Fruit fly (Drosophila melanogaster): Measurements from ENCODE around the gene CG4768.

CG4768 gene

DNA sequence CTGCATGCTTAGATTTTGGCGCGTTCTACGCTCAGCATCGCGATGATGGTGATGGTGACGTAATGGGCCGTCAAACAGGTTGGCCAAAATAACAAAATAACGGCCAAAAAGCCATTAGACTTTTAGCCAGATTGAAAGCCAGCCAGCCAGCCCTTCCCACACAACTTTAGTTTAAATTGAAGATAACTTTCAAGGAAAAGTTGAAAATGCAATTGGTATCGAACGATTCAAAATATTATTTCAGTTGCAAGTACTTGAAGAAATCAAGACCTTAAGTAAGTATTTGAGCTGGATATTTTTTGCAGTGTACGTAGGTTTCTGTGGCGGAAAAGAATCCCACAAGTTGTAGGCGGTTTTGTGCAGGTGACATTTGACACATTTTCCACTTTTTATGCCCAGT, 10.9 kb upstream of the CG4768 start:
- TF ChIP-seq Six4 (GFP tag; optimal IDR thresholded peaks at IDR 0.05) (no peak), nau (GFP tag; optimal IDR thresholded peaks at IDR 0.05) (no peak), CG8388 (GFP tag; optimal IDR thresholded peaks at IDR 0.05) (no peak), ftz-f1 (GFP tag; optimal IDR thresholded peaks at IDR 0.05) (no peak), CG17359 (tag; optimal IDR thresholded peaks at IDR 0.05) (peak; percentile 3), Jarid2 (GFP tag; optimal IDR thresholded peaks at IDR 0.05) (no peak), sc (optimal IDR thresholded peaks at IDR 0.05) (no peak), sc (GFP tag; optimal IDR thresholded peaks at IDR 0.05) (no peak), Dref (GFP tag; IDR thresholded peaks at IDR 0.05) (no peak), unpg (GFP tag; optimal IDR thresholded peaks at IDR 0.05) (peak; percentile 53), Kr (GFP tag; optimal IDR thresholded peaks at IDR 0.05) (no peak), CG17612 (GFP tag; IDR thresholded peaks at IDR 0.05) (no peak), gt (GFP tag; IDR thresholded peaks at IDR 0.05) (no peak), CG12744 (GFP tag; optimal IDR thresholded peaks at IDR 0.05) (no peak), Hsf (GFP tag; optimal IDR thresholded peaks at IDR 0.05) (peak; percentile 0), seq (GFP tag; IDR thresholded peaks at IDR 0.05) (peak; percentile 27; the same call in 1 of the 2 replicates), da (GFP tag; optimal IDR thresholded peaks at IDR 0.05) (no peak), gce (GFP tag; IDR thresholded peaks at IDR 0.05) (no peak), sug (tag; optimal IDR thresholded peaks at IDR 0.05) (no peak), cas (GFP tag; IDR thresholded peaks at IDR 0.05) (0 out of 2 replicates have a peak, but pooled peaks have one; percentile 41), Hey (tag; optimal IDR thresholded peaks at IDR 0.05) (no peak), PHDP (tag; optimal IDR thresholded peaks at IDR 0.05) (peak; percentile 12), CG8281 (tag; optimal IDR thresholded peaks at IDR 0.05) (no peak), tap (tag; optimal IDR thresholded peaks at IDR 0.05) (no peak), Trl (optimal IDR thresholded peaks at IDR 0.05) (no peak), Trl (GFP tag; optimal IDR thresholded peaks at IDR 0.05) (no peak), ham (GFP tag; IDR thresholded peaks at IDR 0.05) (no peak), ssp (GFP tag; IDR thresholded peaks at IDR 0.05) (no peak), fd3F (GFP tag; optimal IDR thresholded peaks at IDR 0.05) (peak; percentile 16), ranshi (GFP tag; IDR thresholded peaks at IDR 0.05) (no peak), CG31365 (tag; optimal IDR thresholded peaks at IDR 0.05) (no peak), CG9932 (GFP tag; IDR thresholded peaks at IDR 0.05) (peak; percentile 59; the same call in 1 of the 2 replicates), CG14014 (GFP tag; IDR thresholded peaks at IDR 0.05) (peak; percentile 48), HmgZ (tag; optimal IDR thresholded peaks at IDR 0.05) (no peak), klu (GFP tag; IDR thresholded peaks at IDR 0.05) (no peak), Hr78 (GFP tag; optimal IDR thresholded peaks at IDR 0.05) (no peak), CTCF (GFP tag; optimal IDR thresholded peaks at IDR 0.05) (no peak), CG10959 (GFP tag; IDR thresholded peaks at IDR 0.05) (no peak), kay (GFP tag; optimal IDR thresholded peaks at IDR 0.05) (no peak), exex (tag; optimal IDR thresholded peaks at IDR 0.05) (no peak), jing (GFP tag; optimal IDR thresholded peaks at IDR 0.05) (no peak), cato (GFP tag; optimal IDR thresholded peaks at IDR 0.05; ENCODE audit: borderline replicate concordance) (no peak), Elba2 (GFP tag; optimal IDR thresholded peaks at IDR 0.05) (no peak), CG31388 (GFP tag; optimal IDR thresholded peaks at IDR 0.05) (no peak), CG2875 (GFP tag; optimal IDR thresholded peaks at IDR 0.05) (no peak), CG8359 (GFP tag; optimal IDR thresholded peaks at IDR 0.05; ENCODE audit: borderline replicate concordance) (no peak), cwo (GFP tag; optimal IDR thresholded peaks at IDR 0.05) (peak; percentile 17), CG7839 (tag; optimal IDR thresholded peaks at IDR 0.05) (peak; percentile 37), sd (tag; optimal IDR thresholded peaks at IDR 0.05) (peak; percentile 23), fu2 (GFP tag; optimal IDR thresholded peaks at IDR 0.05) (peak; percentile 17), dysf (GFP tag; IDR thresholded peaks at IDR 0.05) (peak; percentile 61; the same call in 2 of the 3 replicates), Dll (GFP tag; IDR thresholded peaks at IDR 0.05; ENCODE audit: partially characterized antibody) (no peak), Nf-YA (GFP tag; IDR thresholded peaks at IDR 0.05) (no peak)

Measured in whole organism, embryonic.